Worm (Caenorhabditis elegans): ENCODE measurements around the gene T28D9.4.

DNA sequence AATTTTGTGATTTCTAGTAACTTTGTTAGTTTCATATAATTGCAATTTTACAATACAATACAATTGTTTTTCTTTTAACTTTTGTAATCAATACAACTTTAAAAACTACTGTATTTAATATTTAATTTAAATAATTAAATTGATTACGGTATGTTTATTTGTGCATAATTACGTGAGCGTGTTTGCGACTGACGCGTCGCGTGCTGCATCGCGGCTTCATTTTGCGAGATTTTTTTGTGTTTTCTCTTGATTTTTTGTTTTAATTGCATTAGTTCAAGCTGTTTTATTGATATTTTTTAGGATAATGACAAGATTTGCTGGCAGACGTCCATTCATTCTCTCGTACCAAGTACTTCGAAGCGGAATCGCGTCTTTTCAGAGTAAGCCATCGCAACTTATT lies at the start of gene T28D9.4:
- TF ChIP-seq nhr-12 (tag; optimal IDR thresholded peaks at IDR 0.05) (no peak), unc-62 (GFP tag; optimal IDR thresholded peaks at IDR 0.05) (no peak), nhr-28 (tag; optimal IDR thresholded peaks at IDR 0.05) (no peak), elt-3 (tag; optimal IDR thresholded peaks at IDR 0.05) (no peak), elt-1 (tag; optimal IDR thresholded peaks at IDR 0.05; ENCODE audit: borderline replicate concordance, insufficient read depth) (no peak), lsy-2 (tag; optimal IDR thresholded peaks at IDR 0.05) (no peak), ztf-11 (tag; optimal IDR thresholded peaks at IDR 0.05) (no peak), nhr-76 (tag; optimal IDR thresholded peaks at IDR 0.05) (no peak), pha-4 (tag; optimal IDR thresholded peaks at IDR 0.05) (no peak), lin-13 (tag; optimal IDR thresholded peaks at IDR 0.05) (no peak), drap-1 (GFP tag; optimal IDR thresholded peaks at IDR 0.05) (no peak)
